Worm (Caenorhabditis elegans) whole organism, L1 larva: ENCODE measurements around the gene str-139.

Experiments used
- C16A3.4 ChIP-seq: fragments of 150-350 bp; optimal IDR thresholded peaks from 2 replicates; lab custom pipeline; 2014; ENCODE audit warnings: missing biosample characterization, missing genetic modification characterization
- F16B12.6 ChIP-seq: fragments of 150-350 bp; optimal IDR thresholded peaks from 2 replicates; lab custom pipeline; 2014; ENCODE audit warnings: missing biosample characterization, missing genetic modification characterization
- aha-1 ChIP-seq: fragments of 150-350 bp; optimal IDR thresholded peaks from 2 replicates; lab custom pipeline; 2014; ENCODE audit warnings: missing biosample characterization, missing genetic modification characterization
- blmp-1 ChIP-seq: fragments of 150-350 bp; optimal IDR thresholded peaks from 2 replicates; lab custom pipeline; 2014; ENCODE audit warnings: missing biosample characterization, missing genetic modification characterization
- ceh-8 ChIP-seq: fragments of 200-800 bp; sonication (Bioruptor generic); optimal IDR thresholded peaks from 2 replicates; lab custom pipeline; 2018; ENCODE audit warnings: mild to moderate bottlenecking, missing genetic modification characterization, moderate library complexity, missing compliant biosample characterization
- ceh-82 ChIP-seq, 3 experiments: fragments of 150-350 bp in 1 of 3; sonication (generic microtip) in 2 of 3; optimal IDR thresholded peaks; 2 replicates each; lab custom pipeline; 2014 to 2017; ENCODE audit warnings: missing biosample characterization in 3 of 3, missing genetic modification characterization in 3 of 3
- dpl-1 ChIP-seq, 3 experiments: fragments of 150-350 bp in 2 of 3; sonication (generic microtip) in 1 of 3; optimal IDR thresholded peaks; 2 replicates each; lab custom pipeline; 2014 to 2017; ENCODE audit warnings: missing biosample characterization in 3 of 3, missing genetic modification characterization in 3 of 3, missing genetic modification reagents in 3 of 3
- efl-1 ChIP-seq, 4 experiments: fragments of 150-350 bp; optimal IDR thresholded peaks in 3 of 4; peaks in 1 of 4; 1 replicate in 1 of 4; 2 replicates in 3 of 4; lab custom pipeline; 2014; ENCODE audit warnings: missing biosample characterization in 2 of 4, missing genetic modification characterization in 2 of 4, missing genetic modification reagents in 2 of 4
- efl-3 ChIP-seq: fragments of 200-800 bp; sonication (Bioruptor generic); optimal IDR thresholded peaks from 2 replicates; lab custom pipeline; 2018; ENCODE audit warnings: mild to moderate bottlenecking, missing genetic modification characterization, missing compliant biosample characterization
- elt-2 ChIP-seq: sonication (generic microtip); optimal IDR thresholded peaks from 2 replicates; lab custom pipeline; 2016; ENCODE audit warnings: missing genetic modification characterization, mild to moderate bottlenecking, inconsistent platforms, missing compliant biosample characterization, missing genetic modification reagents
- fos-1 ChIP-seq: fragments of 150-350 bp; optimal IDR thresholded peaks from 2 replicates; lab custom pipeline; 2014; ENCODE audit warnings: missing biosample characterization, missing genetic modification characterization
- isw-1 ChIP-seq: fragments of 200-800 bp; sonication (Bioruptor generic); IDR thresholded peaks from 2 replicates; pipeline ENCODE4 v1.3.6; 2022; ENCODE audit warnings: missing genetic modification characterization, missing compliant biosample characterization
- lin-14 ChIP-seq: fragments of 200-800 bp; sonication (Bioruptor generic); optimal IDR thresholded peaks from 2 replicates; lab custom pipeline; 2018; ENCODE audit warnings: mild to moderate bottlenecking, missing genetic modification characterization, moderate library complexity, missing compliant biosample characterization
- lin-15B ChIP-seq: fragments of 150-350 bp; sonication (generic microtip); optimal IDR thresholded peaks from 3 replicates; lab custom pipeline; 2014; ENCODE audit warnings: missing biosample characterization, missing genetic modification characterization
- lin-35 ChIP-seq, 2 experiments: fragments of 150-350 bp; optimal IDR thresholded peaks; 2 replicates each; lab custom pipeline; 2014; ENCODE audit warnings: missing biosample characterization in 2 of 2, missing genetic modification characterization in 2 of 2, missing genetic modification reagents in 2 of 2
- lsy-2 ChIP-seq, 2 experiments: fragments of 150-350 bp; optimal IDR thresholded peaks; 2 replicates each; lab custom pipeline; 2014; ENCODE audit warnings: missing biosample characterization in 2 of 2, missing genetic modification characterization in 2 of 2
- mab-9 ChIP-seq: fragments of 200-800 bp; sonication (Bioruptor generic); IDR thresholded peaks from 2 replicates; pipeline ENCODE4 v1.3.6; 2022; ENCODE audit warnings: missing genetic modification reagents, missing genetic modification characterization, missing compliant biosample characterization
- mdl-1 ChIP-seq, 2 experiments: fragments of 150-350 bp; optimal IDR thresholded peaks; 2 replicates each; lab custom pipeline; 2014 to 2017; ENCODE audit warnings: missing biosample characterization in 2 of 2, missing genetic modification characterization in 2 of 2, inconsistent platforms in 1 of 2
- mep-1 ChIP-seq: fragments of 150-350 bp; optimal IDR thresholded peaks from 2 replicates; lab custom pipeline; 2014; ENCODE audit warnings: missing biosample characterization, missing genetic modification characterization
- nhr-12 ChIP-seq: sonication (generic microtip); optimal IDR thresholded peaks from 2 replicates; lab custom pipeline; 2017; ENCODE audit warnings: missing biosample characterization, missing genetic modification characterization
- nhr-19 ChIP-seq: fragments of 200-800 bp; sonication (Bioruptor generic); conservative IDR thresholded peaks from 2 replicates; pipeline ENCODE4 v1.3.6; 2022; ENCODE audit warnings: missing genetic modification characterization, missing compliant biosample characterization
- nhr-71 ChIP-seq: sonication (generic microtip); optimal IDR thresholded peaks from 2 replicates; lab custom pipeline; 2016; ENCODE audit warnings: mild to moderate bottlenecking, missing genetic modification characterization, moderate library complexity, missing compliant biosample characterization
- nhr-84 ChIP-seq: sonication (generic microtip); optimal IDR thresholded peaks from 2 replicates; lab custom pipeline; 2017; ENCODE audit warnings: missing biosample characterization, missing genetic modification characterization
- snpc-4 ChIP-seq: fragments of 150-350 bp; optimal IDR thresholded peaks from 2 replicates; lab custom pipeline; 2014; ENCODE audit warnings: missing biosample characterization, missing genetic modification characterization
- snu-23 ChIP-seq: sonication (generic microtip); optimal IDR thresholded peaks from 2 replicates; lab custom pipeline; 2016; ENCODE audit warnings: missing genetic modification characterization, missing compliant biosample characterization
- xbp-1 ChIP-seq: sonication (generic microtip); optimal IDR thresholded peaks from 2 replicates; lab custom pipeline; 2016; ENCODE audit warnings: missing genetic modification characterization, missing compliant biosample characterization
- ztf-4 ChIP-seq: fragments of 150-350 bp; optimal IDR thresholded peaks from 2 replicates; lab custom pipeline; 2014; ENCODE audit warnings: missing biosample characterization, missing genetic modification characterization

str-139 gene

DNA sequence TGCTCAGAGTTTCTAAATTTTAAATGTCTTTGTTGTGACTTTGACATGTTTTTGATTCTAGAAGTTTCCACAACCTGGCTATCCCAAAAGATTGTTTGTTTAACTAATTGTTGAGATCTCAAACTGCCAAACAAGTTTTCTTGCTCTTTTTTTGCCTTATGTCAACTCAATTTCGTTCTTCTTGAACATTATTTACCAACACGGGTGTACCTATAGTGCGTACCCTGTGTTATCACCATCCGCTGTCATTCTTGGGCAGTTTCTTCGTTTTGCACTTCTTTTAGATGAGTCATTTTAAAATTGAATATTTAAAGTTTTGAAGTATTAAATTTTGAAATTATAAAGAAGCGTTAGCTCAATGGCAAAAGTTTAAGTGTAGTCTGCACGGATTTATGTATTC, 45.0 kb downstream of the str-139 start, which contains the start of gene sptl-2:
sptl-2 (plus strand) TSS at position 280 of the 400 bp plus-strand sequence.
- TF ChIP-seq nhr-12 (no peak), F16B12.6 (no peak), dpl-1 (GFP tag; optimal IDR thresholded peaks at IDR 0.05; lab: Kevin White, UChicago) (no peak), elt-2 (no peak), nhr-19 (GFP tag; lab: Robert Waterston, UW) (no peak), xbp-1 (no peak), nhr-71 (tag; lab: Kevin White, UChicago) (no peak), isw-1 (GFP tag; lab: Robert Waterston, UW) (no peak), ztf-4 (tag; lab: Kevin White, UChicago) (no peak), efl-3 (no peak)

- peak; percentile 67 for TF ChIP-seq snpc-4 (tag; lab: Kevin White, UChicago)
- TF ChIP-seq, all 84 proteins: peak for 1; not testable (repeated sequence) for 83
Measured at ce11 chrV:8014710-8015314, 47.2 kb downstream of the str-139 start.

DNA sequence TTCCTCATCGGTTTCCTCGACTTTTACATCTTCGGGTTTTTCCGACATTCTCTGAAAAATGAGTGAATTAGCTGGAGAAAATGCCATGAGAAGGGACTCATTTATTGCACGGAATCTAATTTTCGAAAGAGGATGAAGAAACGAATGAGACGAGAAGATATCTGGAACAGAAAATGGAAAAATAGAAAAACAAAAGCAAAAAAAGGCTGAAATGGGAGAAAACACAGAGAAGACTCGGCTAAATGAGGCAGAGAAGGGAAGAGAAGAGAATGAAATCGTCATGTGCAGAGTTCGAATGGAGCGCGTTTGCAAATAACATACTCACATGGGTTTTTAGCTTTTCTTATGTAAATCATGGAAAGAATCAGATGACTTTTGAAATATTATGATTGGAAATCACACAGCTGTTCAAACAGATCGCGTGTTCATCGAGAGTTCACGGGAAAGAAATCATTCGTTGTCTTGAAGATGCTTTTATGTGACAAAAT, 48.0 kb downstream of the str-139 start, which contains the start of gene Y97E10AR.6:
Y97E10AR.6 (minus strand) TSS at position 51 of the 488 bp plus-strand sequence.
- no peak for TF ChIP-seq ceh-8 (GFP tag; lab: Kevin White, UChicago)
- TF ChIP-seq fos-1 (tag; lab: Kevin White, UChicago): no peak
- peak; percentile 46 for TF ChIP-seq C16A3.4 (tag; lab: Kevin White, UChicago)
- peak; percentile 41 to 51 for TF ChIP-seq efl-1 (optimal IDR thresholded peaks at IDR 0.05; lab: Kevin White, UChicago)
- peak; percentile 55 to 73 for TF ChIP-seq efl-1 (GFP tag; optimal IDR thresholded peaks at IDR 0.05 in 1 of 2; lab: Kevin White, UChicago)
- peak; percentile 5 for TF ChIP-seq blmp-1 (tag; lab: Kevin White, UChicago)
- peak; percentile 16 for TF ChIP-seq snpc-4 (tag; lab: Kevin White, UChicago)
- peak; percentile 23 for TF ChIP-seq nhr-71 (tag; lab: Kevin White, UChicago)
- TF ChIP-seq lin-14 (GFP tag; lab: Kevin White, UChicago): peak; percentile 54
- peak; percentile 20 for TF ChIP-seq lin-15B (tag; lab: Kevin White, UChicago)
- TF ChIP-seq lin-35 (GFP tag; optimal IDR thresholded peaks at IDR 0.05; lab: Kevin White, UChicago): peak; percentile 38 to 78
- no peak for TF ChIP-seq mab-9
- peak; percentile 44 for TF ChIP-seq mep-1 (tag; lab: Kevin White, UChicago)
- peak in 1 of 3 experiments; percentile 26 for TF ChIP-seq ceh-82 (tag; optimal IDR thresholded peaks at IDR 0.05; lab: Kevin White, UChicago)
- TF ChIP-seq efl-3: no peak
- TF ChIP-seq dpl-1 (GFP tag; optimal IDR thresholded peaks at IDR 0.05; lab: Kevin White, UChicago): peak; percentile 4 to 54 (median 29)
- TF ChIP-seq snu-23 (GFP tag; lab: Kevin White, UChicago): peak; percentile 36
- TF ChIP-seq mdl-1 (tag; optimal IDR thresholded peaks at IDR 0.05; lab: Kevin White, UChicago): peak in 1 of 2 experiments; percentile 63
- no peak for TF ChIP-seq aha-1 (tag; lab: Kevin White, UChicago)
- TF ChIP-seq lsy-2 (tag; optimal IDR thresholded peaks at IDR 0.05; lab: Kevin White, UChicago): peak in 1 of 2 experiments; percentile 50

- TF ChIP-seq nhr-84 (tag; lab: Kevin White, UChicago): no peak
- TF ChIP-seq efl-1 (optimal IDR thresholded peaks at IDR 0.05; lab: Kevin White, UChicago): no peak
- peak in 1 of 2 experiments; percentile 36 for TF ChIP-seq efl-1 (GFP tag; optimal IDR thresholded peaks at IDR 0.05 in 1 of 2; lab: Kevin White, UChicago)
Measured at ce11 chrV:8012032-8012431, 49.9 kb downstream of the str-139 start, which contains the start of gene rpb-9. Gene rpb-9, minus strand, starts transcription at chrV:8012345.
